Worm (Caenorhabditis elegans) whole organism, mixed stage, embryonic: Measurements from ENCODE around the gene F58A6.2.

Experiments
- M03D4.4 ChIP-seq: sonication (generic microtip); optimal IDR thresholded peaks from 2 replicates; lab custom pipeline; 2017; ENCODE audit warnings: mild to moderate bottlenecking, missing genetic modification characterization, missing compliant biosample characterization
- drap-1 ChIP-seq: fragments of 200-800 bp; sonication (Bioruptor generic); optimal IDR thresholded peaks from 3 replicates; lab custom pipeline; 2018; ENCODE audit warnings: mild to moderate bottlenecking, missing genetic modification characterization, missing compliant biosample characterization
- nhr-12 ChIP-seq: fragments of 150-350 bp; optimal IDR thresholded peaks from 2 replicates; lab custom pipeline; 2014; ENCODE audit warnings: missing biosample characterization, missing genetic modification characterization

DNA sequence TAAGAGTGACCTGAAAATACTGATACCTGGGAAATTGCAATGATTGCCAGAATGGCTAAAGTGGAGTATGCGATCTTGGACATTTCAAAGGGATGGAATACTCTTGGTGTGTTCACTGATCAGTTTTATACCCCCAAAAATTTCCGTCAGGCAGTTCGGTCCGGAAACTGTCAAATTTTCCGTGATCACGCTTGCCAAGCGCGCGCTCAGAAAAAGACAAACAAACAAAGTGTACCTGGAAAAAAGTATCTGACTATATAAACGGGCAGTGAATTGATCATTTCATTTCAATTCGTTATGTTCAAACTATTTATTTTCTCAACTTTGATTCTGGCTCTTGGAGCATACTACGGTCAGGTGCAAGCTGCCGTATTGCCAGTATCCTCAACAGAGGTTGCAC, 34.8 kb upstream of the F58A6.2 start, which contains the start of the genes idpb-3 and idpb-1:
- TF ChIP-seq nhr-12 (no peak), drap-1 (GFP tag; lab: Kevin White, UChicago) (no peak), M03D4.4 (tag; lab: Kevin White, UChicago) (no peak)
